Fruit fly (Drosophila melanogaster): ENCODE results near the gene Usp5.

- TF ChIP-seq CG8478 (optimal IDR thresholded peaks at IDR 0.05) (no peak), Dll (optimal IDR thresholded peaks at IDR 0.05) (no peak), pan (optimal IDR thresholded peaks at IDR 0.05) (no peak), psq (optimal IDR thresholded peaks at IDR 0.05) (no peak)
These were observed 41.5 kb upstream of the Usp5 start, which contains the start of the genes CG42525 and CG14958 for dm6 chr3L:3189647-3190046.
